Fruit fly (Drosophila melanogaster): ENCODE results near the gene sky.

DNA sequence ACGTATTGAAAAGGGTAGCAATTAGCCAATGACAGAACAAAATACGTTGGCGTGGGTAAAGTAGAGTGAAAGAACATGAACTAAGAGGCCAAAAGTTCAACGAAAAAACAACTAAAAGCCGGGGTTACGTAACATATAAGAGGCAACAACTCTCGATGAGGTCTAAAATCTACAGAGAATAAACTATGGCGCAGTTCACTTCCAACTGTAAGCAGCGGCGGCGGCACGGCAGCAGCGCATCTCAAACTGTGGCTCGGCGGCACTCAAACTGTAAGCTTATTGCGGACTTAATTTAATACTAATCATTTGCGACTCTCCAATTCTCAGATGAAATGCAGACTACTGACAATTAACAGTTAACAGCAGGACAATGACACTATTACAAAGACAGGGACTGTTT lies 44.2 kb downstream of the sky start:
- TF ChIP-seq CG8478 (optimal IDR thresholded peaks at IDR 0.05) (no peak), CTCF (optimal IDR thresholded peaks at IDR 0.05) (peak in 1 of 2 experiments; percentile 26)

Data from S2 (cell line).